Worm (Caenorhabditis elegans) whole organism, L4 larva: ENCODE data around the gene srv-12.
"Not testable (repeated sequence)": the region's sequence is repeated elsewhere in the genome, so short reads cannot be mapped to it uniquely, and the experiment has no call there.

Experiments
- D1046.2 ChIP-seq: fragments of 200-800 bp; sonication (Bioruptor generic); IDR thresholded peaks from 2 replicates; pipeline ENCODE4 v1.3.6; 2022; ENCODE audit warnings: missing genetic modification characterization, missing compliant biosample characterization
- Y5F2A.4 ChIP-seq: fragments of 200-800 bp; sonication (Bioruptor generic); optimal IDR thresholded peaks from 2 replicates; lab custom pipeline; 2018; ENCODE audit warnings: mild to moderate bottlenecking, missing genetic modification characterization, missing compliant biosample characterization
- aha-1 ChIP-seq: fragments of 150-350 bp; peaks from one replicate; lab custom pipeline; 2014; ENCODE audit warnings: missing biosample characterization, missing genetic modification characterization
- arid-1 ChIP-seq: fragments of 200-800 bp; sonication (Bioruptor generic); conservative IDR thresholded peaks from 2 replicates; pipeline ENCODE4 v1.3.6; 2022; ENCODE audit warnings: missing genetic modification reagents, missing genetic modification characterization, missing compliant biosample characterization
- attf-4 ChIP-seq: sonication (generic microtip); optimal IDR thresholded peaks from 3 replicates; lab custom pipeline; 2017; ENCODE audit warnings: missing biosample characterization, missing genetic modification characterization
- ceh-44 ChIP-seq: fragments of 200-800 bp; sonication (Bioruptor generic); IDR thresholded peaks from 2 replicates; pipeline ENCODE4 v1.3.6; 2022; ENCODE audit warnings: missing genetic modification reagents, missing genetic modification characterization, missing compliant biosample characterization
- ceh-82 ChIP-seq: sonication (generic microtip); optimal IDR thresholded peaks from 2 replicates; lab custom pipeline; 2017; ENCODE audit warnings: missing biosample characterization, missing genetic modification characterization
- ces-1 ChIP-seq: fragments of 150-350 bp; sonication (generic microtip); optimal IDR thresholded peaks from 4 replicates; lab custom pipeline; 2014; ENCODE audit warnings: missing biosample characterization, missing genetic modification reagents, missing genetic modification characterization
- ctbp-1 ChIP-seq: fragments of 200-800 bp; sonication (Bioruptor generic); IDR thresholded peaks from 2 replicates; pipeline ENCODE4 v1.3.6; 2022; ENCODE audit warnings: missing genetic modification reagents, missing genetic modification characterization, missing compliant biosample characterization
- daf-12 ChIP-seq: fragments of 150-350 bp; optimal IDR thresholded peaks from 2 replicates; lab custom pipeline; 2014; ENCODE audit warnings: missing biosample characterization, missing genetic modification reagents, missing genetic modification characterization
- daf-19 ChIP-seq: fragments of 200-800 bp; sonication (Bioruptor generic); conservative IDR thresholded peaks from 2 replicates; pipeline ENCODE4 v1.3.6; 2022; ENCODE audit warnings: missing genetic modification characterization, missing compliant biosample characterization
- dmd-9 ChIP-seq: fragments of 200-800 bp; sonication (Bioruptor generic); IDR thresholded peaks from 2 replicates; pipeline ENCODE4 v1.3.6; 2022; ENCODE audit warnings: missing genetic modification reagents, missing genetic modification characterization, missing compliant biosample characterization
- egl-27 ChIP-seq: sonication (generic microtip); optimal IDR thresholded peaks from 3 replicates; lab custom pipeline; 2017; ENCODE audit warnings: missing biosample characterization, missing genetic modification reagents, missing genetic modification characterization
- fkh-10 ChIP-seq: fragments of 150-350 bp; optimal IDR thresholded peaks from 2 replicates; lab custom pipeline; 2014; ENCODE audit warnings: missing biosample characterization, missing genetic modification reagents, missing genetic modification characterization
- hlh-30 ChIP-seq: sonication (generic microtip); optimal IDR thresholded peaks from 2 replicates; lab custom pipeline; 2017; ENCODE audit warnings: antibody characterized with exemption, mild to moderate bottlenecking, missing genetic modification characterization, missing compliant biosample characterization; ENCODE audit not compliant: insufficient read depth
- lim-7 ChIP-seq: fragments of 200-800 bp; sonication (Bioruptor generic); IDR thresholded peaks from 2 replicates; pipeline ENCODE4 v1.3.6; 2022; ENCODE audit warnings: missing genetic modification characterization, missing compliant biosample characterization
- lin-1 ChIP-seq: fragments of 200-800 bp; sonication (Bioruptor generic); IDR thresholded peaks from 2 replicates; pipeline ENCODE4 v1.3.6; 2022; ENCODE audit warnings: missing genetic modification reagents, missing genetic modification characterization, missing compliant biosample characterization
- lsy-2 ChIP-seq, 2 experiments: fragments of 150-350 bp in 1 of 2; sonication (generic microtip) in 1 of 2; optimal IDR thresholded peaks; 2 replicates each; lab custom pipeline; 2014 to 2017; ENCODE audit warnings: missing biosample characterization in 2 of 2, missing genetic modification characterization in 2 of 2
- madf-5 ChIP-seq, 2 experiments: fragments of 200-800 bp; sonication (Bioruptor generic); IDR thresholded peaks; 2 replicates each; pipeline ENCODE4 v1.3.6; 2022; ENCODE audit warnings: missing compliant biosample characterization in 2 of 2, missing genetic modification characterization in 2 of 2
- mdt-29 ChIP-seq: fragments of 200-800 bp; sonication (Bioruptor generic); IDR thresholded peaks from 2 replicates; pipeline ENCODE4 v1.3.6; 2022; ENCODE audit warnings: missing genetic modification reagents, missing genetic modification characterization, missing compliant biosample characterization
- mes-2 ChIP-seq: sonication (generic microtip); optimal IDR thresholded peaks from 2 replicates; lab custom pipeline; 2016; ENCODE audit warnings: missing genotype, mild to moderate bottlenecking, missing genetic modification characterization, missing compliant biosample characterization; ENCODE audit not compliant: poor library complexity, severe bottlenecking
- mxl-3 ChIP-seq: fragments of 200-800 bp; sonication (Bioruptor generic); optimal IDR thresholded peaks from 2 replicates; lab custom pipeline; 2018; ENCODE audit warnings: mild to moderate bottlenecking, missing genetic modification characterization, missing compliant biosample characterization
- nhr-237 ChIP-seq: sonication (generic microtip); optimal IDR thresholded peaks from 2 replicates; lab custom pipeline; 2017; ENCODE audit warnings: missing biosample characterization, missing genetic modification characterization
- nhr-25 ChIP-seq: sonication (generic microtip); optimal IDR thresholded peaks from 2 replicates; lab custom pipeline; 2017; ENCODE audit warnings: missing genetic modification characterization, mild to moderate bottlenecking, missing compliant biosample characterization, antibody characterized with exemption, moderate library complexity, borderline replicate concordance; ENCODE audit not compliant: insufficient read depth
- nhr-6 ChIP-seq: fragments of 150-350 bp; optimal IDR thresholded peaks from 2 replicates; lab custom pipeline; 2014; ENCODE audit warnings: missing biosample characterization, missing genetic modification characterization
- nhr-76 ChIP-seq: fragments of 150-350 bp; optimal IDR thresholded peaks from 2 replicates; lab custom pipeline; 2014; ENCODE audit warnings: missing biosample characterization, missing genetic modification characterization
- nhr-77 ChIP-seq: fragments of 150-350 bp; optimal IDR thresholded peaks from 2 replicates; lab custom pipeline; 2014; ENCODE audit warnings: missing biosample characterization, missing genetic modification characterization
- pha-4 ChIP-seq, 2 experiments: fragments of 150-350 bp in 1 of 2; fragments of 200-800 bp in 1 of 2; sonication (Bioruptor generic) in 1 of 2; IDR thresholded peaks in 1 of 2; optimal IDR thresholded peaks in 1 of 2; 2 replicates each; pipeline versions ENCODE4 v1.3.6 to Lab custom; 2014 to 2022; ENCODE audit warnings: missing genetic modification characterization in 2 of 2, missing genetic modification reagents in 2 of 2, missing biosample characterization in 1 of 2, missing compliant biosample characterization in 1 of 2
- set-16 ChIP-seq: fragments of 200-800 bp; sonication (Bioruptor generic); IDR thresholded peaks from 2 replicates; pipeline ENCODE4 v1.3.6; 2022; ENCODE audit warnings: missing genetic modification reagents, missing genetic modification characterization, missing compliant biosample characterization
- skn-1 ChIP-seq: fragments of 150-350 bp; optimal IDR thresholded peaks from 2 replicates; lab custom pipeline; 2014; ENCODE audit warnings: missing biosample characterization, missing genetic modification characterization
- snpc-1.2 ChIP-seq: fragments of 200-800 bp; sonication (Bioruptor generic); IDR thresholded peaks from 2 replicates; pipeline ENCODE4 v1.3.6; 2022; ENCODE audit warnings: missing genetic modification reagents, missing genetic modification characterization, missing compliant biosample characterization
- spr-3 ChIP-seq: fragments of 200-800 bp; sonication (Bioruptor generic); optimal IDR thresholded peaks from 2 replicates; lab custom pipeline; 2018; ENCODE audit warnings: mild to moderate bottlenecking, missing genetic modification characterization, missing compliant biosample characterization
- tra-1 ChIP-seq: fragments of 200-800 bp; sonication (Bioruptor generic); IDR thresholded peaks from 2 replicates; pipeline ENCODE4 v1.3.6; 2022; ENCODE audit warnings: missing genetic modification reagents, missing genetic modification characterization, missing compliant biosample characterization
- unc-62 ChIP-seq, 3 experiments: fragments of 150-350 bp in 1 of 3; sonication (generic microtip); optimal IDR thresholded peaks in 2 of 3; peaks in 1 of 3; 1 replicate in 1 of 3; 2 replicates in 2 of 3; lab custom pipeline; 2014 to 2017; ENCODE audit warnings: missing biosample characterization in 3 of 3, missing genetic modification characterization in 3 of 3, missing genetic modification reagents in 3 of 3, missing genotype in 1 of 3
- zfp-3 ChIP-seq: fragments of 200-800 bp; sonication (Bioruptor generic); conservative IDR thresholded peaks from 2 replicates; pipeline ENCODE4 v1.3.6; 2022; ENCODE audit warnings: missing genetic modification reagents, missing genetic modification characterization, missing compliant biosample characterization
- zip-11 ChIP-seq: fragments of 200-800 bp; sonication (Bioruptor generic); IDR thresholded peaks from 2 replicates; pipeline ENCODE4 v1.3.6; 2022; ENCODE audit warnings: missing genetic modification characterization, missing compliant biosample characterization
- ztf-11 ChIP-seq: fragments of 150-350 bp; optimal IDR thresholded peaks from 2 replicates; lab custom pipeline; 2014; ENCODE audit warnings: missing biosample characterization, missing genetic modification characterization
- ztf-7 ChIP-seq: fragments of 150-350 bp; optimal IDR thresholded peaks from 2 replicates; lab custom pipeline; 2014; ENCODE audit warnings: missing biosample characterization, missing genetic modification characterization

The srv-12 gene

DNA sequence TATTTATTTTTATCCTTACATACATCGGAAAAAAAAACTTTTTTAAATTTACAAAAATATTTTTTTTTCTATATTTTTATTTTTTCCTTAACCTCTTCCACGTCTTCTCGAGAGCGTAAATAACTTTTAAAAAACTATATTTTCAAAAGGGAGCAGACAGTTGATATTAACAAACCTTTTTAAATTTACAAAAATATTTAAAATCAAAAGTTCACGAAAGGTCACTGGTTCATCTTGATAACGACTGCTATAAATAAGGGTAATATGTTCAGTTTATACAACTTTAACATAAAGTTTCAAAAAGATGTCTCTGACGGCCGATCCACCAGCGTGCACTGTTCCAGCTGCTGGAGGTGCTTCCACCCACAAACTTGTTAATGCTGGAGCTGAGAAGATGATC is 24.7 kb downstream of the srv-12 start, which contains the start of the genes F44D12.16 and msd-2:
TSS of gene F44D12.16 (plus strand) at position 301 of the 400 bp plus-strand sequence.
TSS of gene msd-2 (plus strand) at position 305 of the 400 bp plus-strand sequence.
- TF ChIP-seq nhr-77; zfp-3 (GFP tag; lab: Robert Waterston, UW); D1046.2: not testable (repeated sequence)

DNA sequence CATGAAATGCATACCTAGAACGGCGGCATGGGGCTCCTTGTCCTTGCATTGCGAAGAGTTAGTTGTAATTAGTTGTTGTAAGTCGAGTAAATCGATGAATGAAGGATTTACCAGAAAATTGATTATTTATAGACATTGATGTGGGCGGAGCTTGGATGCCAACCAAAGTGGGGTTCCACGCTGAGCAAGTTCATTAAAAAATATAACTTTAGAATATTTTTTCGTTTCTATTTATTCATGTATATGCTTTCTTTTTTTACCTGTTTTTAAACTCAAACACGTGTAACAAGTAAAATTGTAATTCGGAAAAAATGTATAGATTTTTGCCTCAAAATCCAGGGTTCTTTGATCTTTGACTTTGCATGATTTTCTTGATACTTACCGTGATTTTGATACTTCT is 25.9 kb downstream of the srv-12 start, which contains the start of gene gipc-2:
TSS of gene gipc-2 (minus strand) at position 101 of the 400 bp plus-strand sequence.
- TF ChIP-seq madf-5 (GFP tag; IDR thresholded peaks at IDR 0.05; lab: Robert Waterston, UW): no peak
- TF ChIP-seq nhr-6 (tag; lab: Kevin White, UChicago): no peak
- TF ChIP-seq hlh-30 (tag; lab: Kevin White, UChicago): no peak

DNA sequence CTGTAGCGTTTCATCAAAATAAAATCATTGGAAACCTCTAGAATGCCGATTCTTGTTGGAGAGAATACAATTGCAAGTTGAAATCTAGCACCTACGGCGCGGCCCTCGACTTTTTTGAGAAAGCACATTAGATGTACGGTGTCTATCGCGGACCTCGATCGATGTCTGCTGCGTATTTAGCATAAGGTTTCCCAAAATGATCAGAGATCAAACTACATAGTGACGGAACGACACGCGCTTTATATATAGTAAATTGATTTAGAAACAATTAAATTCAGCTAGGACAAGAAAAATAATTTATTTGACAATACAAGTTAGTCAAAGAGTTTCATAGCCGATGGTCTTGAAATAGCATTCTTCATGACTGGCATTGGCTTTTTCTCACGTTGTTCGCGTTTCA is 27.3 kb downstream of the srv-12 start:
- TF ChIP-seq tra-1 (GFP tag; lab: Robert Waterston, UW) (no peak), ctbp-1 (GFP tag; lab: Robert Waterston, UW) (no peak), snpc-1.2 (GFP tag; lab: Robert Waterston, UW) (no peak), mxl-3 (GFP tag; lab: Kevin White, UChicago) (no peak), lin-1 (GFP tag; lab: Robert Waterston, UW) (no peak), pha-4 (GFP tag; IDR thresholded peaks at IDR 0.05; lab: Robert Waterston, UW) (no peak), pha-4 (tag; optimal IDR thresholded peaks at IDR 0.05; lab: Kevin White, UChicago) (no peak), dmd-9 (GFP tag; lab: Robert Waterston, UW) (no peak)

DNA sequence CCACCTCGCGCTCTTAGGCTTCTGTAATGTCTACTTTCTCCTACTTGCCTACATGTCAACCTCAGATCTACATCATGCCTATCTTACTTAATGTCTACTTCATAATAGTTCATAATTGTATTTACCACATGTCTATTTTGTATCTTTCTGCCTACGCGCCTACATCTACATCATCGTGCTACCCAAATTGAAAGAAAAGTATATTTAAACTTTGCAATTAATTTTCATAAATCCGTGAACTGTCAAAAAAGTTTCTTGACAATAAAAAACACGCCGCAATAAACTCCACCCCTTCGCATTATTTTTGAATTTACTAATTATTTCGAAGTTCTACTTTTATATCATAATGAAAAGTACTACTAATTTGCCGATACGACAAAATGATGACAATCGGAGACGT is 30.5 kb downstream of the srv-12 start, which contains the start of gene F44D12.8:
TSS of gene F44D12.8 (plus strand) at position 301 of the 400 bp plus-strand sequence.
- TF ChIP-seq egl-27 (tag; lab: Kevin White, UChicago): no peak
- no peak for TF ChIP-seq nhr-6 (tag; lab: Kevin White, UChicago)
- no peak for TF ChIP-seq lsy-2 (tag; optimal IDR thresholded peaks at IDR 0.05; lab: Kevin White, UChicago)
- TF ChIP-seq zip-11 (GFP tag; lab: Robert Waterston, UW): no peak
- no peak for TF ChIP-seq aha-1 (tag; lab: Kevin White, UChicago)
- TF ChIP-seq skn-1: no peak
- no peak for TF ChIP-seq set-16 (GFP tag; lab: Robert Waterston, UW)
- TF ChIP-seq ztf-7 (tag; lab: Kevin White, UChicago): no peak
- no peak for TF ChIP-seq arid-1 (GFP tag; lab: Robert Waterston, UW)
- TF ChIP-seq ceh-82 (tag; lab: Kevin White, UChicago): no peak
- no peak for TF ChIP-seq unc-62 (GFP tag; optimal IDR thresholded peaks at IDR 0.05 in 1 of 2; lab: Kevin White, UChicago)
- TF ChIP-seq unc-62 (tag; optimal IDR thresholded peaks at IDR 0.05; lab: Kevin White, UChicago): no peak
- no peak for TF ChIP-seq attf-4
- TF ChIP-seq pha-4 (GFP tag; IDR thresholded peaks at IDR 0.05; lab: Robert Waterston, UW): no peak
- no peak for TF ChIP-seq pha-4 (tag; optimal IDR thresholded peaks at IDR 0.05; lab: Kevin White, UChicago)
- no peak for TF ChIP-seq mdt-29 (GFP tag; lab: Robert Waterston, UW)
- no peak for TF ChIP-seq daf-12 (tag; lab: Kevin White, UChicago)
- TF ChIP-seq, all 104 proteins: peak for 0

DNA sequence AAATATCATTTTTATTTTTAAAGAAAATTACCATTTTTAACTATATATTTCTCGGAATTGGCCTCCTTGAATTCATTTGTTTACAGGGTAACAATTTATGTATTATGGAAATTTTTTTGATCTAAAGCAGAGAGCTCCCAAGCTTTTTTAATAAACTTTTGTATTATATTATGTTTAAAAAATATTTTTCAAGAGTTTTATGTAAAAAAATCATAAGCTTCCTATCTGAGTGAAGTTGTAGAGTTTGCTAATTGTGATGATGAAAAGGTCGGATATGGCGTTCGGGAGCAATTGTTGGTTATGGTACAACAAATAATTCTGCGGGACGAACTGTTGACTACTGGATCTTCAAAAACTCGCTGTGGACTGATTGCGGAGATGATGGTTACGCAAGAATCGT is 32.2 kb downstream of the srv-12 start, which contains the start of gene F44D12.19:
TSS of gene F44D12.19 (plus strand) at position 301 of the 400 bp plus-strand sequence.
- TF ChIP-seq daf-19 (GFP tag; lab: Robert Waterston, UW) (no peak), nhr-76 (tag; lab: Kevin White, UChicago) (no peak), lim-7 (no peak), ztf-11 (no peak), ceh-44 (GFP tag; lab: Robert Waterston, UW) (no peak), nhr-237 (tag; lab: Kevin White, UChicago) (no peak), mes-2 (tag; lab: Kevin White, UChicago) (no peak), nhr-25 (no peak), fkh-10 (no peak), spr-3 (GFP tag; lab: Kevin White, UChicago) (no peak), Y5F2A.4 (GFP tag; lab: Kevin White, UChicago) (no peak), ces-1 (GFP tag; lab: Kevin White, UChicago) (no peak)
